Worm (Caenorhabditis elegans): Measurements from ENCODE around the gene F37C12.10.

Gene F37C12.10

ce11 chrIII:7146341-7146740 lies 41.8 kb downstream of the F37C12.10 start:
- TF ChIP-seq unc-62 (GFP tag; optimal IDR thresholded peaks at IDR 0.05 in 1 of 2) (no peak), unc-62 (tag; optimal IDR thresholded peaks at IDR 0.05) (no peak), nhr-76 (tag; optimal IDR thresholded peaks at IDR 0.05) (no peak), lsy-2 (tag; optimal IDR thresholded peaks at IDR 0.05) (no peak), cey-2 (tag; optimal IDR thresholded peaks at IDR 0.05; ENCODE audit: borderline replicate concordance, insufficient read depth) (no peak), nhr-42 (GFP tag; IDR thresholded peaks at IDR 0.05) (no peak), madf-5 (GFP tag; IDR thresholded peaks at IDR 0.05) (no peak), nhr-6 (tag; optimal IDR thresholded peaks at IDR 0.05) (no peak), mes-2 (tag; optimal IDR thresholded peaks at IDR 0.05; ENCODE audit: poor library complexity, severe bottlenecking) (no peak), ceh-32 (tag; optimal IDR thresholded peaks at IDR 0.05; ENCODE audit: poor library complexity) (no peak), T26A8.4 (GFP tag; IDR thresholded peaks at IDR 0.05) (0 out of 2 replicates have a peak, but pooled peaks have one; percentile 12), zip-11 (GFP tag; IDR thresholded peaks at IDR 0.05) (no peak), Y48G9A.11 (GFP tag; IDR thresholded peaks at IDR 0.05) (no peak), daf-16 (GFP tag; optimal IDR thresholded peaks at IDR 0.05) (no peak), daf-16 (tag; optimal IDR thresholded peaks at IDR 0.05) (no peak), vab-7 (GFP tag; IDR thresholded peaks at IDR 0.05) (no peak), aha-1 (tag) (peak; percentile 91), Y105C5A.15 (GFP tag; IDR thresholded peaks at IDR 0.05) (no peak), D1046.2 (GFP tag; IDR thresholded peaks at IDR 0.05) (no peak)

- TF ChIP-seq D1046.2 (GFP tag; IDR thresholded peaks at IDR 0.05) = no peak
- no peak for TF ChIP-seq ctbp-1 (GFP tag; IDR thresholded peaks at IDR 0.05)
- TF ChIP-seq lin-29 (GFP tag; IDR thresholded peaks at IDR 0.05) = no peak
- TF ChIP-seq dmd-8 (GFP tag; IDR thresholded peaks at IDR 0.05) = no peak
- TF ChIP-seq pha-4 (GFP tag; IDR thresholded peaks at IDR 0.05) = no peak
- no peak for TF ChIP-seq pha-4 (tag; optimal IDR thresholded peaks at IDR 0.05)
- TF ChIP-seq nhr-11 (tag; optimal IDR thresholded peaks at IDR 0.05) = no peak
- TF ChIP-seq attf-4 (tag; optimal IDR thresholded peaks at IDR 0.05) = no peak
- TF ChIP-seq nhr-111 (GFP tag; optimal IDR thresholded peaks at IDR 0.05) = no peak
- TF ChIP-seq saeg-2 (GFP tag; IDR thresholded peaks at IDR 0.05) = no peak
- TF ChIP-seq jun-1 (tag; optimal IDR thresholded peaks at IDR 0.05) = no peak
- TF ChIP-seq lin-1 (GFP tag; IDR thresholded peaks at IDR 0.05) = no peak
- no peak for TF ChIP-seq ceh-20 (GFP tag; IDR thresholded peaks at IDR 0.05)
- TF ChIP-seq zfp-2 (tag; optimal IDR thresholded peaks at IDR 0.05) = no peak
- TF ChIP-seq Y5F2A.4 (GFP tag; optimal IDR thresholded peaks at IDR 0.05) = no peak
Measured at ce11 chrIII:7144749-7145148, 43.4 kb downstream of the F37C12.10 start, which contains the start of gene glr-2. glr-2 (minus strand) TSS chrIII:7144959.

DNA sequence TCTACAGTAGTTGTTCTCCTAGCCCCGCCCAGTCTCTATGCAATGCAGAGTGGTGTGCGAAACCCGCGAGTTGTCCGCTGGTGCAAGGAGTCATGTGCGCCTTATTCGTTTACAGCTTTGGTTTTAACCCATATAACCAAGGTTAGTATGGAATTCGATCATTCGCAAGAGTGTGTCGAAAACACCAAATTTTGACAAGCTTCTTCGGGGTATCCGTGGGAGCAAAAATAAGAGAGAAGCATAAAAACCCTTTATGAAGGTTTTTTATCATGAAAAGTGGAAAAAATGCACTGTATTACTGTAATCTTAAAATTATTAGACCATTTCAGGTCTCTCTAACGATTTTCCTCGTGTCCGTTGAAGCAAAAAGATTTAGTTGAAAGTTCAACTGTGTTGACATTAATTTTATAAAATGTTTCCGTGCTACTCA lies 46.0 kb downstream of the F37C12.10 start:
- TF ChIP-seq F10B5.3 (tag; optimal IDR thresholded peaks at IDR 0.05) (peak; percentile 8), mes-2 (tag; optimal IDR thresholded peaks at IDR 0.05; ENCODE audit: poor library complexity, severe bottlenecking) (peak; percentile 63), T26A8.4 (GFP tag; IDR thresholded peaks at IDR 0.05) (peak; percentile 91), nhr-10 (tag; optimal IDR thresholded peaks at IDR 0.05) (no peak), hmg-1.1 (GFP tag; IDR thresholded peaks at IDR 0.05) (no peak), php-3 (GFP tag; IDR thresholded peaks at IDR 0.05) (peak; percentile 71; the same call in 1 of the 2 replicates), daf-12 (tag; optimal IDR thresholded peaks at IDR 0.05) (no peak), ama-1 (optimal IDR thresholded peaks at IDR 0.05) (peak; percentile 85), ctbp-1 (GFP tag; IDR thresholded peaks at IDR 0.05) (no peak), T20F7.1 (GFP tag; optimal IDR thresholded peaks at IDR 0.05) (no peak), hlh-30 (tag; optimal IDR thresholded peaks at IDR 0.05; ENCODE audit: insufficient read depth) (peak; percentile 65), hlh-11 (tag; optimal IDR thresholded peaks at IDR 0.05) (peak; percentile 40), lin-15B (tag; optimal IDR thresholded peaks at IDR 0.05) (no peak), Y105C5A.15 (GFP tag; IDR thresholded peaks at IDR 0.05) (0 out of 2 replicates have a peak, but pooled peaks have one; percentile 58), pha-4 (GFP tag; IDR thresholded peaks at IDR 0.05) (no peak), pha-4 (tag; optimal IDR thresholded peaks at IDR 0.05) (no peak), mep-1 (tag; optimal IDR thresholded peaks at IDR 0.05) (no peak), unc-130 (GFP tag; optimal IDR thresholded peaks at IDR 0.05) (no peak), jun-1 (tag; optimal IDR thresholded peaks at IDR 0.05) (no peak), cey-2 (tag; optimal IDR thresholded peaks at IDR 0.05; ENCODE audit: borderline replicate concordance, insufficient read depth) (no peak), vab-7 (GFP tag; IDR thresholded peaks at IDR 0.05) (no peak), fos-1 (tag; optimal IDR thresholded peaks at IDR 0.05) (no peak), aha-1 (tag) (no peak), zip-11 (GFP tag; IDR thresholded peaks at IDR 0.05) (no peak), snpc-4 (tag; optimal IDR thresholded peaks at IDR 0.05) (peak; percentile 81), ceh-28 (tag; optimal IDR thresholded peaks at IDR 0.05) (no peak), mxl-3 (GFP tag; optimal IDR thresholded peaks at IDR 0.05) (no peak)
